Fruit fly (Drosophila melanogaster) whole organism, prepupa: ENCODE data around the gene MtnD.

Experiments used
- CG10631 ChIP-seq: fragments of 200-800 bp; sonication (Bioruptor generic); optimal IDR thresholded peaks from 2 replicates; lab custom pipeline; 2016; ENCODE audit warnings: missing biosample characterization, missing genetic modification characterization
- CG3032 ChIP-seq: fragments of 200-800 bp; optimal IDR thresholded peaks from 2 replicates; lab custom pipeline; 2019; ENCODE audit warnings: missing biosample characterization, mild to moderate bottlenecking, missing genetic modification characterization, moderate library complexity
- Eip93F ChIP-seq: fragments of 200-800 bp; sonication (Bioruptor generic); optimal IDR thresholded peaks from 2 replicates; lab custom pipeline; 2016; ENCODE audit warnings: missing biosample characterization, mild to moderate bottlenecking, missing genetic modification characterization
- Met ChIP-seq: fragments of 200-800 bp; sonication (Bioruptor generic); optimal IDR thresholded peaks from 3 replicates; lab custom pipeline; 2016; ENCODE audit warnings: missing biosample characterization, missing genetic modification characterization
- cyc ChIP-seq: fragments of 200-800 bp; sonication (Bioruptor generic); optimal IDR thresholded peaks from 3 replicates; lab custom pipeline; 2016; ENCODE audit warnings: missing biosample characterization, missing genetic modification characterization
- fd85E ChIP-seq: fragments of 200-800 bp; sonication (Bioruptor generic); optimal IDR thresholded peaks from 3 replicates; lab custom pipeline; 2016; ENCODE audit warnings: missing biosample characterization, missing genetic modification characterization

dm6 chr3R:20549017-20549854 lies 14.5 kb downstream of the MtnD start:
- TF ChIP-seq cyc: no peak
- TF ChIP-seq CG10631: no peak
- no peak for TF ChIP-seq fd85E (GFP tag; lab: Kevin White, UChicago)
- no peak for TF ChIP-seq Met
- no peak for TF ChIP-seq CG3032 (tag; lab: Kevin White, UChicago)
- TF ChIP-seq Eip93F: no peak
